Fruit fly (Drosophila melanogaster): ENCODE results near the gene CG2256.

Gene CG2256

dm6 chrX:8100826-8101079, 13.7 kb upstream of the CG2256 start:
- TF ChIP-seq lola (GFP tag; optimal IDR thresholded peaks at IDR 0.05) = no peak
- TF ChIP-seq rgr (GFP tag; optimal IDR thresholded peaks at IDR 0.05) = no peak
- TF ChIP-seq sage (GFP tag; optimal IDR thresholded peaks at IDR 0.05) = no peak
- TF ChIP-seq psq (GFP tag; optimal IDR thresholded peaks at IDR 0.05) = no peak
- TF ChIP-seq dmrt93B (GFP tag; optimal IDR thresholded peaks at IDR 0.05) = no peak
- TF ChIP-seq tai (GFP tag; optimal IDR thresholded peaks at IDR 0.05) = no peak
- no peak for TF ChIP-seq jim (GFP tag; optimal IDR thresholded peaks at IDR 0.05)
- TF ChIP-seq foxo (GFP tag; optimal IDR thresholded peaks at IDR 0.05) = no peak
- no peak for TF ChIP-seq usp (GFP tag; optimal IDR thresholded peaks at IDR 0.05)
- TF ChIP-seq GATAd (GFP tag; optimal IDR thresholded peaks at IDR 0.05) = no peak
- TF ChIP-seq Jra (GFP tag; optimal IDR thresholded peaks at IDR 0.05) = no peak
- TF ChIP-seq dsf (GFP tag; optimal IDR thresholded peaks at IDR 0.05; ENCODE audit: borderline replicate concordance) = no peak
- no peak for TF ChIP-seq Mio (GFP tag; optimal IDR thresholded peaks at IDR 0.05)
- TF ChIP-seq Myc (optimal IDR thresholded peaks at IDR 0.05) = no peak
- TF ChIP-seq CG32264 (GFP tag; optimal IDR thresholded peaks at IDR 0.05) = no peak
- TF ChIP-seq Hr78 (GFP tag; optimal IDR thresholded peaks at IDR 0.05) = no peak
- no peak for TF ChIP-seq fru (GFP tag; optimal IDR thresholded peaks at IDR 0.05)

dm6 chrX:8100026-8100825, 13.2 kb upstream of the CG2256 start:
- TF ChIP-seq dl (GFP tag; optimal IDR thresholded peaks at IDR 0.05; ENCODE audit: insufficient read depth in 1 of 2, partially characterized antibody in 2 of 2) (no peak), foxo (GFP tag; optimal IDR thresholded peaks at IDR 0.05) (peak in 1 of 2 experiments; percentile 77), OdsH (GFP tag; optimal IDR thresholded peaks at IDR 0.05) (peak; percentile 63), Vsx2 (GFP tag; optimal IDR thresholded peaks at IDR 0.05; ENCODE audit: partially characterized antibody) (no peak), Dif (GFP tag; optimal IDR thresholded peaks at IDR 0.05; ENCODE audit: partially characterized antibody) (no peak), woc (GFP tag; optimal IDR thresholded peaks at IDR 0.05) (peak; percentile 50), CrebA (GFP tag; optimal IDR thresholded peaks at IDR 0.05; ENCODE audit: borderline replicate concordance) (no peak), HLH106 (tag; optimal IDR thresholded peaks at IDR 0.05) (peak; percentile 70), GATAd (GFP tag; optimal IDR thresholded peaks at IDR 0.05) (no peak), Myc (optimal IDR thresholded peaks at IDR 0.05) (no peak), brk (GFP tag; optimal IDR thresholded peaks at IDR 0.05) (peak; percentile 64), ey (GFP tag; optimal IDR thresholded peaks at IDR 0.05) (peak; percentile 65), sv (GFP tag; optimal IDR thresholded peaks at IDR 0.05) (peak; percentile 63), Jra (GFP tag; optimal IDR thresholded peaks at IDR 0.05) (no peak), CG32264 (GFP tag; optimal IDR thresholded peaks at IDR 0.05) (no peak), fru (GFP tag; optimal IDR thresholded peaks at IDR 0.05) (peak; percentile 72), Mio (GFP tag; optimal IDR thresholded peaks at IDR 0.05) (no peak), h (GFP tag; optimal IDR thresholded peaks at IDR 0.05) (peak; percentile 82), Dfd (GFP tag; optimal IDR thresholded peaks at IDR 0.05) (no peak), N (GFP tag; optimal IDR thresholded peaks at IDR 0.05) (no peak), dmrt93B (GFP tag; optimal IDR thresholded peaks at IDR 0.05) (peak; percentile 33), jim (GFP tag; optimal IDR thresholded peaks at IDR 0.05) (no peak), tai (GFP tag; optimal IDR thresholded peaks at IDR 0.05) (no peak), Rel (GFP tag; optimal IDR thresholded peaks at IDR 0.05) (no peak), Rel (tag; optimal IDR thresholded peaks at IDR 0.05) (no peak), dsf (GFP tag; optimal IDR thresholded peaks at IDR 0.05; ENCODE audit: borderline replicate concordance) (no peak), CG9705 (GFP tag; optimal IDR thresholded peaks at IDR 0.05) (no peak), rgr (GFP tag; optimal IDR thresholded peaks at IDR 0.05) (peak; percentile 82), sage (GFP tag; optimal IDR thresholded peaks at IDR 0.05) (no peak), pan (optimal IDR thresholded peaks at IDR 0.05) (no peak), Hnf4 (GFP tag; optimal IDR thresholded peaks at IDR 0.05) (peak; percentile 57), Hr78 (GFP tag; optimal IDR thresholded peaks at IDR 0.05) (no peak), Abd-B (GFP tag; optimal IDR thresholded peaks at IDR 0.05) (no peak), usp (GFP tag; optimal IDR thresholded peaks at IDR 0.05) (no peak), lola (GFP tag; optimal IDR thresholded peaks at IDR 0.05) (no peak), psq (GFP tag; optimal IDR thresholded peaks at IDR 0.05) (peak; percentile 61), Hr83 (GFP tag; optimal IDR thresholded peaks at IDR 0.05; ENCODE audit: poor library complexity, severe bottlenecking) (no peak), br (GFP tag; optimal IDR thresholded peaks at IDR 0.05) (peak; percentile 66), Sp1 (GFP tag; optimal IDR thresholded peaks at IDR 0.05) (peak; percentile 68)
